Worm (Caenorhabditis elegans) whole organism, midembryonic: ENCODE results near the gene snt-7.

Experiments
- cog-1 ChIP-seq: sonication (generic microtip); optimal IDR thresholded peaks from 2 replicates; lab custom pipeline; 2016; ENCODE audit warnings: missing genetic modification characterization, missing compliant biosample characterization
- flt-1 ChIP-seq: fragments of 200-800 bp; sonication (Bioruptor generic); IDR thresholded peaks from 2 replicates; pipeline ENCODE4 v1.3.6; 2022; ENCODE audit warnings: missing genetic modification characterization, missing compliant biosample characterization
- klf-2 ChIP-seq: fragments of 200-800 bp; sonication (Bioruptor generic); conservative IDR thresholded peaks from 2 replicates; pipeline ENCODE4 v1.3.6; 2022; ENCODE audit warnings: missing genetic modification reagents, missing genetic modification characterization, missing compliant biosample characterization
- med-1 ChIP-seq: sonication (generic microtip); optimal IDR thresholded peaks from 2 replicates; lab custom pipeline; 2017; ENCODE audit warnings: missing genetic modification characterization, mild to moderate bottlenecking, missing compliant biosample characterization, antibody characterized with exemption, missing genetic modification reagents; ENCODE audit not compliant: insufficient read depth
- tab-1 ChIP-seq: fragments of 200-800 bp; sonication (Bioruptor generic); IDR thresholded peaks from 2 replicates; pipeline ENCODE4 v1.3.6; 2022; ENCODE audit warnings: missing genetic modification characterization, missing compliant biosample characterization
- ztf-23 ChIP-seq: fragments of 200-800 bp; sonication (Bioruptor generic); IDR thresholded peaks from 2 replicates; pipeline ENCODE4 v1.3.6; 2022; ENCODE audit warnings: missing genetic modification reagents, missing genetic modification characterization, missing compliant biosample characterization

ce11 chrX:15191370-15191769 is 7.6 kb downstream of the snt-7 start:
- TF ChIP-seq klf-2 (GFP tag; lab: Robert Waterston, UW) (no peak), flt-1 (GFP tag; lab: Robert Waterston, UW) (no peak), cog-1 (no peak), ztf-23 (GFP tag; lab: Robert Waterston, UW) (no peak), med-1 (GFP tag; lab: Kevin White, UChicago) (no peak), tab-1 (GFP tag; lab: Robert Waterston, UW) (no peak)
